Worm (Caenorhabditis elegans) whole organism, midembryonic: ENCODE data around the gene lys-3.

ENCODE experiments used
- T22C8.4 ChIP-seq: fragments of 200-800 bp; sonication (Bioruptor generic); IDR thresholded peaks from 2 replicates; pipeline ENCODE4 v1.3.6; 2022; ENCODE audit warnings: missing genetic modification characterization, missing compliant biosample characterization
- cog-1 ChIP-seq: sonication (generic microtip); optimal IDR thresholded peaks from 2 replicates; lab custom pipeline; 2016; ENCODE audit warnings: missing genetic modification characterization, missing compliant biosample characterization
- flt-1 ChIP-seq: fragments of 200-800 bp; sonication (Bioruptor generic); IDR thresholded peaks from 2 replicates; pipeline ENCODE4 v1.3.6; 2022; ENCODE audit warnings: missing genetic modification characterization, missing compliant biosample characterization
- klf-2 ChIP-seq: fragments of 200-800 bp; sonication (Bioruptor generic); conservative IDR thresholded peaks from 2 replicates; pipeline ENCODE4 v1.3.6; 2022; ENCODE audit warnings: missing genetic modification reagents, missing genetic modification characterization, missing compliant biosample characterization
- med-1 ChIP-seq: sonication (generic microtip); optimal IDR thresholded peaks from 2 replicates; lab custom pipeline; 2017; ENCODE audit warnings: missing genetic modification characterization, mild to moderate bottlenecking, missing compliant biosample characterization, antibody characterized with exemption, missing genetic modification reagents; ENCODE audit not compliant: insufficient read depth
- ref-1 ChIP-seq: fragments of 200-800 bp; sonication (Bioruptor generic); conservative IDR thresholded peaks from 2 replicates; pipeline ENCODE4 v1.3.6; 2022; ENCODE audit warnings: missing genetic modification reagents, missing genetic modification characterization, missing compliant biosample characterization
- tab-1 ChIP-seq: fragments of 200-800 bp; sonication (Bioruptor generic); IDR thresholded peaks from 2 replicates; pipeline ENCODE4 v1.3.6; 2022; ENCODE audit warnings: missing genetic modification characterization, missing compliant biosample characterization
- ztf-23 ChIP-seq: fragments of 200-800 bp; sonication (Bioruptor generic); IDR thresholded peaks from 2 replicates; pipeline ENCODE4 v1.3.6; 2022; ENCODE audit warnings: missing genetic modification reagents, missing genetic modification characterization, missing compliant biosample characterization
- ztf-29 ChIP-seq: fragments of 200-800 bp; sonication (Bioruptor generic); IDR thresholded peaks from 2 replicates; pipeline ENCODE4 v1.3.6; 2022; ENCODE audit warnings: missing genetic modification reagents, missing genetic modification characterization, missing compliant biosample characterization

Gene lys-3

DNA sequence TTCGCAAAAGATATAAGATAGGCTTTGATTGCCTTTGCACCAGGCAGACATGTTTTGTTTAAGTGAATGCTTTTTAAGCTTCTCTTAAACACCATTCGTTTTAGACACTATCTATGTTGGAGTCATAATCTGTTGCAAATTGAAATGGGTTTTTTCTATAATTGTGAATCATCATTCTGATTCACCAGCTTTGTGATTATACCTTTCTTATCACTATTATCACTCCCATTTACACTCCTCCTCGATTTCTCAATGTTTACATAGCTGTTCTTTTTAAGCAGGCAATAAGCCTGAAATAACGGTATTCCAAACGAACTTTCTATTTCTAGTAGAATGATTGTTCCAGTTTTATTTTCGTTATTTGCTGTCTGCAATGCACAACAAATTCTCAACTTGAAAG lies 13.8 kb upstream of the lys-3 start, which contains the start of gene B0024.4:
TSS of gene B0024.4 (plus strand) at position 301 of the 400 bp plus-strand sequence.
- TF ChIP-seq ref-1 (GFP tag; lab: Robert Waterston, UW): no peak
- no peak for TF ChIP-seq klf-2
- TF ChIP-seq cog-1: no peak
- no peak for TF ChIP-seq ztf-23
- no peak for TF ChIP-seq T22C8.4
- no peak for TF ChIP-seq ztf-29
- no peak for TF ChIP-seq tab-1 (GFP tag; lab: Robert Waterston, UW)
- TF ChIP-seq flt-1: no peak
- TF ChIP-seq med-1: no peak

- TF ChIP-seq cog-1 (no peak), ztf-23 (no peak), T22C8.4 (no peak), ref-1 (GFP tag; lab: Robert Waterston, UW) (no peak), tab-1 (GFP tag; lab: Robert Waterston, UW) (no peak), flt-1 (no peak), med-1 (no peak), ztf-29 (no peak), klf-2 (no peak)
Observed at ce11 chrV:10294549-10294948, 11.2 kb upstream of the lys-3 start, which contains the start of gene col-150. TSS of gene col-150 (minus strand) at chrV:10294649.

ce11 chrV:10292819-10293357 lies 9.5 kb upstream of the lys-3 start, which contains the start of gene col-149:
TSS of gene col-149 (minus strand) at chrV:10292869.
- no peak for TF ChIP-seq cog-1
- TF ChIP-seq flt-1: no peak
- TF ChIP-seq ref-1 (GFP tag; lab: Robert Waterston, UW): no peak
- no peak for TF ChIP-seq ztf-29
- TF ChIP-seq T22C8.4: no peak
- no peak for TF ChIP-seq klf-2
- TF ChIP-seq med-1: no peak
- TF ChIP-seq ztf-23: no peak

DNA sequence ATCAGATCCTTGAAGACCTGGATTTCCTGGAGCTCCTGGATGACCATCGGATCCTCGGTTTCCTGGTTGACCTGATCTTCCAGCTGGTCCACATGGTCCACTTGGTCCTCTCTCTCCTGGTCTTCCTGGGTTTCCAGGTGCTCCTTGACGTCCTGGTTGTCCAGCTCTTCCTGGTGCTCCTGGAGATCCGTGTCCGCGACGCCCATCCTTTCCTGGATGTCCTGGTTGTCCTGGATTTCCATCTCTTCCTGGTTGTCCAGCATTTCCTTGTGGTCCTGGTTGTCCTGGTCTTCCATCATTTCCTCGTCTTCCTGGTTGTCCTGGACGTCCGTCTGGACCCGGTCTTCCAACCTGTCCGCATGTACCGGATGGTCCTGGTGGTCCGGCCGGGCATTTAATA lies 8.5 kb upstream of the lys-3 start:
- TF ChIP-seq ztf-23: no peak
- no peak for TF ChIP-seq klf-2
- no peak for TF ChIP-seq ref-1 (GFP tag; lab: Robert Waterston, UW)
- TF ChIP-seq ztf-29: no peak
- TF ChIP-seq med-1: no peak
- no peak for TF ChIP-seq T22C8.4
- no peak for TF ChIP-seq flt-1
- no peak for TF ChIP-seq tab-1 (GFP tag; lab: Robert Waterston, UW)
- no peak for TF ChIP-seq cog-1

DNA sequence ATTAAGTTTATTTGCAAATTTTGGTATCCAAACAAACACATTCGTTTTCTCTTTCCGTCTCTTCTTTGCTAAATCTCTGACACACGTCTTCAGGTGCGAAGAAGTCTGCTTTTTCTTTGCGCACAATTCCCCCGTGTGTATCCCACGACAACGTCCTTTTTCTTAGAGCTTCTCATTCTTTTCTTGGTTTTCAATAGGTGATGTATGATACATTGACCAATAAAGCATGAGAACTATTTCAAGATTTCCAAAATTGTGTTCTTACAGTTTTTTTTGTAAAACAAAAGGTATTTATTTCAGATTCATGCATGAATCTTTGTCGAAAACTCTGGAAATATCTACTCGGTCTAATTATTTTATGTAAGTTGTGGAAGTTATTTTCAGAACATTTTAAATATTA lies 6.4 kb upstream of the lys-3 start, which contains the start of gene B0024.15:
TSS of gene B0024.15 (plus strand) at position 301 of the 400 bp plus-strand sequence.
- TF ChIP-seq cog-1: no peak
- no peak for TF ChIP-seq ref-1 (GFP tag; lab: Robert Waterston, UW)
- no peak for TF ChIP-seq ztf-29
- no peak for TF ChIP-seq klf-2
- TF ChIP-seq med-1: no peak
- TF ChIP-seq tab-1 (GFP tag; lab: Robert Waterston, UW): no peak
- no peak for TF ChIP-seq T22C8.4
- TF ChIP-seq flt-1: no peak
- no peak for TF ChIP-seq ztf-23

DNA sequence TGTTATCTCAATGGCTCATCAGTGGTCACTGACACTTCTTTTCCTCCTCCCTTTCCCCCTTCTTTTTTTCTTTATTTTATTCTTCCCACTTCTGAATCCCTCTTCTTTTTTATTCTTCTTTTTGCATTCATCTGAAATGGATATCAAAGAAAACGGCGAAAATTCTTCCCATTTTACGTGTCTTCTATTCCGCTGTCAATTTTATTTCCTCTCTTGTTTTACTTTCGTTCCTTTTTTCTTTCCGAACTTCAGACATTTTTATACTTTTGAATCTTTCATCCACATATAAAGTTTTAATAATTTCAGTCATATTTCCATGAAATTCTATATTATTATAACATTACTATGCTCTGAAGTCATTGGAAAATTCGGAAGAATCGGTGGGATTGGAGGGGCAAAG lies 3.9 kb upstream of the lys-3 start, which contains the start of gene B0024.3:
TSS of gene B0024.3 (plus strand) at position 301 of the 400 bp plus-strand sequence.
- TF ChIP-seq cog-1 (no peak), ztf-23 (no peak), ztf-29 (no peak), tab-1 (GFP tag; lab: Robert Waterston, UW) (no peak), flt-1 (no peak), ref-1 (GFP tag; lab: Robert Waterston, UW) (no peak), med-1 (no peak), klf-2 (no peak), T22C8.4 (no peak)

ce11 chrV:10285853-10286252 lies 2.5 kb upstream of the lys-3 start:
- TF ChIP-seq cog-1: no peak
- no peak for TF ChIP-seq ztf-23
- TF ChIP-seq ref-1 (GFP tag; lab: Robert Waterston, UW): no peak
- no peak for TF ChIP-seq flt-1
- no peak for TF ChIP-seq klf-2
- TF ChIP-seq T22C8.4: no peak
- no peak for TF ChIP-seq ztf-29
- TF ChIP-seq tab-1 (GFP tag; lab: Robert Waterston, UW): no peak
- no peak for TF ChIP-seq med-1

- TF ChIP-seq cog-1 (no peak), ztf-29 (no peak), med-1 (no peak), klf-2 (no peak), flt-1 (no peak), ztf-23 (no peak), T22C8.4 (no peak), ref-1 (GFP tag; lab: Robert Waterston, UW) (no peak), tab-1 (GFP tag; lab: Robert Waterston, UW) (no peak)
Observed at ce11 chrV:10281374-10281773, 2.0 kb downstream of the lys-3 start, which contains the start of gene lys-2. TSS of gene lys-2 (minus strand) at chrV:10281474.

ce11 chrV:10280112-10280511 lies 3.2 kb downstream of the lys-3 start:
- TF ChIP-seq ztf-29 (no peak), T22C8.4 (no peak), tab-1 (GFP tag; lab: Robert Waterston, UW) (no peak), ref-1 (GFP tag; lab: Robert Waterston, UW) (no peak), cog-1 (no peak), ztf-23 (no peak), flt-1 (no peak), med-1 (no peak), klf-2 (no peak)

- TF ChIP-seq tab-1 (GFP tag; lab: Robert Waterston, UW) (no peak), med-1 (no peak), klf-2 (no peak), ztf-29 (no peak), cog-1 (no peak), ref-1 (GFP tag; lab: Robert Waterston, UW) (no peak), flt-1 (no peak), T22C8.4 (no peak), ztf-23 (no peak)
Observed at ce11 chrV:10277579-10277978, 5.8 kb downstream of the lys-3 start, which contains the start of gene lys-1. TSS of gene lys-1 (plus strand) at chrV:10277904.

DNA sequence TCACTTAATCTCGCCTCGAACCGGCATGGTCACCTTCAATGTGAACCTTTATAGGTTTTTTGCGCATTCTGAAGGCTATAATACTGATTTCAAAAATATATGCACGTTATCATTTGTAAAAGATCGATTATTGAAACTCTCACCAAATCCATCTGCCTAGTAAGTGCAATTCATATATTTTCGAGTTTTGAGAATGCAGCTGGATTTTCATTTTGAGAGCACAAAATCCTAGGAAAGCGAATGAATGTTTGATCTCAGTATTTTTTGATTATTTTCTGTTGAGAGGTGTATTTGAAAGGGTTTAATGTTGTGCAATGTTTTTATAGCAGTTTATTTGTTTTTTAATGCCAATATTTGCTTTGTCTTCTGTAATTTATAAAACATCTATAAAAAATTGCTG lies 7.3 kb downstream of the lys-3 start:
- no peak for TF ChIP-seq med-1
- no peak for TF ChIP-seq cog-1

DNA sequence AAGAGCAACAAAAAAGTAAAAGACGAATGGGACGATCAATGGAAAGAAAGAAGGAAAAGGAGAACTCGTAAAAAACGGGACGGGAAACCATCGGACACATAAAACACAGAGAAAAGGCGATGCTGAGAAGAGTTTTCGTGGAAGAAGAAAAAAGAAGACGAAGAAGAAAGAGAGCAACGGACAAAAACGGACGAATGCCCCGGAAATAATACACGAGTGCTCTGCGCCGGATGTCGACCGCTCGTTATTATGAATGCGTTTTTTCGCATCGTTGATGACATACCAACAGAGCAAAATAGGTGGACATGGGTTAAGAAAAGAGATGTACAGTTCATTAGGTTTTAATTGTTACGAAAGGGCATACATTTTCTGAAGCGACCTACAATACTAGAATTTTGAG lies 7.7 kb downstream of the lys-3 start, which contains the start of gene Y22F5A.11:
TSS of gene Y22F5A.11 (minus strand) at position 28 of the 400 bp plus-strand sequence.
- TF ChIP-seq flt-1 (no peak), tab-1 (GFP tag; lab: Robert Waterston, UW) (no peak), ztf-29 (no peak), med-1 (no peak), klf-2 (no peak), T22C8.4 (no peak), ztf-23 (no peak), ref-1 (GFP tag; lab: Robert Waterston, UW) (no peak), cog-1 (no peak)
